Fruit fly (Drosophila melanogaster) S2 (cell line): Measurements from ENCODE around the gene CG3448.

Experiments
- CG8478 ChIP-seq: fragments of >200 bp; optimal IDR thresholded peaks from 2 replicates; lab custom pipeline; 2018
- CTCF ChIP-seq, 2 experiments: fragments of >200 bp; optimal IDR thresholded peaks; 2 replicates each; lab custom pipeline; 2018

DNA sequence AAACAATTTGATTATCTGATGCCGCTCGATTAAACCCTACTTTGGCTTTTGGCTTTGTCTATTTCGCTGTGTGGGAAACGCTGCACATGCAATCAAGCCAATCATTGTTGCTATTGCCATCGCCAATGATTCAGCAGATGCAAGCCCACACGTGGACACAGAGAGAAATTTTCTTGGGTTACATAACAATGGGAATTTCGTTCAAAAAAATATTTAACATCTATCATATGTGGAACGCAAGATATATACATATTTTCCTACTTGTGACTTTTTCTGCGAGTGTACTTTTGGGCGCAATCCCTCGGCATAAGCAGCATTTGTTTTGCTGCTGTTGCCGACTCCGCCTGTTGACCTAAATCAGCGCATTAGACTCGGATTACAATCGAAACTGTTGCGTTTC, 32.0 kb downstream of the CG3448 start:
- no peak for TF ChIP-seq CG8478 (lab: Kevin White, UChicago)
- no peak for TF ChIP-seq CTCF (optimal IDR thresholded peaks at IDR 0.05; lab: Kevin White, UChicago)
